Worm (Caenorhabditis elegans): ENCODE data around the gene C04F5.2.

DNA sequence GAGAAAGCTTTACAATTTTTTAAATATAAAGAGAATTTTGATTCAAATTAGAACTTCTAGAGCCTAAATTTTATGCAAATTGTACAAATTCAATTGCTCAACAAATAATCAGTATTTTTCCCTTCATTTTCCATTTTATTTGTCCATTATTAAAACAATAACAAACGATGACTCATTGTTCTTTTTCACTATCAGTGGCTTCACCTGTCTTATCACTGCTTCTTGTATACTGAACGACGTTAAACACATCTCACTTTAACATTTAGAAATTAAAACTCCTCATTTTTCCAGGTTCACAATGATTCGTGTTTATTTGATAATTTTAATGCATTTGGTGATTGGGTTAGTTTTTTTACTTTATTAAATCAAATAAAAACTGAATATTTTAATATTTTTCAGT, 22.7 kb upstream of the C04F5.2 start, which contains the start of gene sid-1:
- TF ChIP-seq fkh-10 (GFP tag; optimal IDR thresholded peaks at IDR 0.05) (no peak), fkh-6 (tag; optimal IDR thresholded peaks at IDR 0.05) (no peak), ceh-31 (tag; optimal IDR thresholded peaks at IDR 0.05) (no peak), hlh-30 (tag; optimal IDR thresholded peaks at IDR 0.05; ENCODE audit: insufficient read depth) (no peak), K02D7.2 (tag; optimal IDR thresholded peaks at IDR 0.05) (no peak), lin-11 (tag; optimal IDR thresholded peaks at IDR 0.05) (no peak), sox-4 (tag; optimal IDR thresholded peaks at IDR 0.05) (no peak), pax-1 (tag; optimal IDR thresholded peaks at IDR 0.05) (no peak), hlh-13 (GFP tag; optimal IDR thresholded peaks at IDR 0.05) (no peak), pha-4 (tag; optimal IDR thresholded peaks at IDR 0.05) (no peak), ceh-34 (tag; optimal IDR thresholded peaks at IDR 0.05) (no peak), fax-1 (tag; optimal IDR thresholded peaks at IDR 0.05) (no peak), pat-9 (tag; optimal IDR thresholded peaks at IDR 0.05) (no peak), unc-42 (tag; optimal IDR thresholded peaks at IDR 0.05) (no peak)
